Worm (Caenorhabditis elegans) whole organism, young adult: Measurements from ENCODE around the gene dyci-1.

Source experiments
- C06A6.2 ChIP-seq: fragments of 200-800 bp; sonication (Bioruptor generic); conservative IDR thresholded peaks from 2 replicates; pipeline ENCODE4 v1.3.6; 2022; ENCODE audit warnings: missing genetic modification characterization, missing compliant biosample characterization
- F10E7.11 ChIP-seq: sonication (generic microtip); optimal IDR thresholded peaks from 2 replicates; lab custom pipeline; 2017; ENCODE audit warnings: mild to moderate bottlenecking, missing genetic modification characterization, moderate library complexity, missing compliant biosample characterization
- F22D6.2 ChIP-seq: sonication (generic microtip); optimal IDR thresholded peaks from 2 replicates; lab custom pipeline; 2016; ENCODE audit warnings: mild to moderate bottlenecking, missing genetic modification characterization, missing compliant biosample characterization
- F52B5.7 ChIP-seq: sonication (generic microtip); optimal IDR thresholded peaks from 2 replicates; lab custom pipeline; 2016; ENCODE audit warnings: mild to moderate bottlenecking, missing genetic modification characterization, missing compliant biosample characterization
- K11D2.4 ChIP-seq: fragments of 200-800 bp; sonication (Bioruptor generic); IDR thresholded peaks from 2 replicates; pipeline ENCODE4 v1.3.6; 2022; ENCODE audit warnings: missing genetic modification reagents, missing genetic modification characterization, missing compliant biosample characterization
- T07F8.4 ChIP-seq: sonication (generic microtip); optimal IDR thresholded peaks from 2 replicates; lab custom pipeline; 2016; ENCODE audit warnings: mild to moderate bottlenecking, missing genetic modification characterization, moderate library complexity, missing compliant biosample characterization
- T26A5.8 ChIP-seq: sonication (generic microtip); optimal IDR thresholded peaks from 2 replicates; lab custom pipeline; 2016; ENCODE audit warnings: missing genetic modification characterization, missing compliant biosample characterization
- Y53F4B.3 ChIP-seq: fragments of 200-800 bp; sonication (Bioruptor generic); IDR thresholded peaks from 2 replicates; pipeline ENCODE4 v1.3.6; 2022; ENCODE audit warnings: missing genetic modification reagents, missing genetic modification characterization, missing compliant biosample characterization
- Y53G8AR.9 ChIP-seq: fragments of 200-800 bp; sonication (Bioruptor generic); conservative IDR thresholded peaks from 2 replicates; pipeline ENCODE4 v1.3.6; 2022; ENCODE audit warnings: missing genetic modification reagents, missing genetic modification characterization, missing compliant biosample characterization
- Y67H2A.10 ChIP-seq: fragments of 200-800 bp; sonication (Bioruptor generic); conservative IDR thresholded peaks from 2 replicates; pipeline ENCODE4 v1.3.6; 2022; ENCODE audit warnings: missing genetic modification reagents, missing genetic modification characterization, missing compliant biosample characterization
- Y79H2A.3 ChIP-seq: fragments of 200-800 bp; sonication (Bioruptor generic); conservative IDR thresholded peaks from 2 replicates; pipeline ENCODE4 v1.3.6; 2022; ENCODE audit warnings: missing genetic modification reagents, missing genetic modification characterization, missing compliant biosample characterization
- ZK185.1 ChIP-seq: sonication (generic microtip); optimal IDR thresholded peaks from 2 replicates; lab custom pipeline; 2016; ENCODE audit warnings: mild to moderate bottlenecking, missing genetic modification characterization, missing compliant biosample characterization; ENCODE audit not compliant: poor library complexity, severe bottlenecking
- ama-1 ChIP-seq, 3 experiments: fragments of 150-350 bp in 1 of 3; sonication (generic microtip) in 2 of 3; optimal IDR thresholded peaks; 2 replicates each; lab custom pipeline; 2014 to 2018; ENCODE audit warnings: missing biosample characterization in 2 of 3, missing genetic modification characterization in 2 of 3, missing genetic modification reagents in 2 of 3
- aptf-2 ChIP-seq: fragments of 200-800 bp; sonication (Bioruptor generic); conservative IDR thresholded peaks from 2 replicates; pipeline ENCODE4 v1.3.6; 2022; ENCODE audit warnings: missing genetic modification reagents, missing genetic modification characterization, missing compliant biosample characterization
- athp-1 ChIP-seq: sonication (generic microtip); optimal IDR thresholded peaks from 2 replicates; lab custom pipeline; 2017; ENCODE audit warnings: mild to moderate bottlenecking, missing genetic modification characterization, missing compliant biosample characterization
- attf-3 ChIP-seq: fragments of 200-800 bp; sonication (Bioruptor generic); conservative IDR thresholded peaks from 2 replicates; pipeline ENCODE4 v1.3.6; 2022; ENCODE audit warnings: missing genetic modification reagents, missing genetic modification characterization, missing compliant biosample characterization
- bed-2 ChIP-seq: fragments of 200-800 bp; sonication (Bioruptor generic); IDR thresholded peaks from 2 replicates; pipeline ENCODE4 v1.3.6; 2022; ENCODE audit warnings: missing genetic modification reagents, missing genetic modification characterization, missing compliant biosample characterization
- cebp-1 ChIP-seq, 2 experiments: fragments of 200-800 bp in 1 of 2; sonication (Bioruptor generic) in 1 of 2; sonication (generic microtip) in 1 of 2; IDR thresholded peaks in 1 of 2; optimal IDR thresholded peaks in 1 of 2; 2 replicates each; pipeline versions ENCODE4 v1.3.6 to Lab custom; 2017 to 2022; ENCODE audit warnings: missing compliant biosample characterization in 2 of 2, missing genetic modification characterization in 2 of 2, mild to moderate bottlenecking in 1 of 2, missing genetic modification reagents in 1 of 2, moderate library complexity in 1 of 2
- ceh-27 ChIP-seq: fragments of 200-800 bp; sonication (Bioruptor generic); optimal IDR thresholded peaks from 2 replicates; lab custom pipeline; 2018; ENCODE audit warnings: mild to moderate bottlenecking, missing genetic modification characterization, moderate library complexity, missing compliant biosample characterization
- ceh-79 ChIP-seq: sonication (generic microtip); optimal IDR thresholded peaks from 2 replicates; lab custom pipeline; 2017; ENCODE audit warnings: mild to moderate bottlenecking, missing genetic modification characterization, missing compliant biosample characterization
- dox-1 ChIP-seq: fragments of 200-800 bp; sonication (Bioruptor generic); IDR thresholded peaks from 2 replicates; pipeline ENCODE4 v1.3.6; 2022; ENCODE audit warnings: missing genetic modification reagents, missing genetic modification characterization, missing compliant biosample characterization
- dpff-1 ChIP-seq: sonication (generic microtip); optimal IDR thresholded peaks from 2 replicates; lab custom pipeline; 2017; ENCODE audit warnings: mild to moderate bottlenecking, missing genetic modification characterization, missing compliant biosample characterization
- efl-1 ChIP-seq: fragments of 150-350 bp; optimal IDR thresholded peaks from 2 replicates; lab custom pipeline; 2014; ENCODE audit warnings: missing biosample characterization, missing genetic modification reagents, missing genetic modification characterization
- ekl-4 ChIP-seq: fragments of 200-800 bp; sonication (Bioruptor generic); IDR thresholded peaks from 2 replicates; pipeline ENCODE4 v1.3.6; 2022; ENCODE audit warnings: missing genetic modification reagents, missing genetic modification characterization, missing compliant biosample characterization
- him-1 ChIP-seq: sonication (generic microtip); optimal IDR thresholded peaks from 2 replicates; lab custom pipeline; 2016; ENCODE audit warnings: missing genotype, missing genetic modification reagents, missing genetic modification characterization, missing compliant biosample characterization
- hlh-12 ChIP-seq: sonication (generic microtip); optimal IDR thresholded peaks from 2 replicates; lab custom pipeline; 2016; ENCODE audit warnings: missing genetic modification characterization, missing compliant biosample characterization
- hsf-1 ChIP-seq: fragments of 200-800 bp; sonication (Bioruptor generic); IDR thresholded peaks from 2 replicates; pipeline ENCODE4 v1.3.6; 2022; ENCODE audit warnings: missing genetic modification reagents, missing genetic modification characterization, missing compliant biosample characterization
- lag-1 ChIP-seq: fragments of 200-800 bp; sonication (Bioruptor generic); IDR thresholded peaks from 2 replicates; pipeline ENCODE4 v1.3.6; 2022; ENCODE audit warnings: missing genetic modification reagents, missing genetic modification characterization, missing compliant biosample characterization
- lir-1 ChIP-seq: fragments of 200-800 bp; sonication (Bioruptor generic); conservative IDR thresholded peaks from 2 replicates; pipeline ENCODE4 v1.3.6; 2022; ENCODE audit warnings: missing genetic modification reagents, missing genetic modification characterization, missing compliant biosample characterization
- madf-10 ChIP-seq: sonication (generic microtip); optimal IDR thresholded peaks from 2 replicates; lab custom pipeline; 2016; ENCODE audit warnings: mild to moderate bottlenecking, missing genetic modification characterization, missing compliant biosample characterization
- madf-6 ChIP-seq: fragments of 200-800 bp; sonication (Bioruptor generic); IDR thresholded peaks from 2 replicates; pipeline ENCODE4 v1.3.6; 2022; ENCODE audit warnings: missing genetic modification reagents, missing genetic modification characterization, missing compliant biosample characterization
- madf-8 ChIP-seq: fragments of 200-800 bp; sonication (Bioruptor generic); conservative IDR thresholded peaks from 2 replicates; pipeline ENCODE4 v1.3.6; 2022; ENCODE audit warnings: missing genetic modification reagents, missing genetic modification characterization, missing compliant biosample characterization
- mcd-1 ChIP-seq: fragments of 200-800 bp; sonication (Bioruptor generic); IDR thresholded peaks from 2 replicates; pipeline ENCODE4 v1.3.6; 2022; ENCODE audit warnings: missing genetic modification reagents, missing genetic modification characterization, missing compliant biosample characterization
- nhr-27 ChIP-seq: fragments of 200-800 bp; sonication (Bioruptor generic); optimal IDR thresholded peaks from 2 replicates; lab custom pipeline; 2018; ENCODE audit warnings: mild to moderate bottlenecking, missing genetic modification characterization, moderate library complexity, missing compliant biosample characterization
- rcor-1 ChIP-seq: fragments of 200-800 bp; sonication (Bioruptor generic); IDR thresholded peaks from 2 replicates; pipeline ENCODE4 v1.3.6; 2022; ENCODE audit warnings: missing genetic modification reagents, missing genetic modification characterization, missing compliant biosample characterization
- rec-8 ChIP-seq, 2 experiments: sonication (generic microtip); optimal IDR thresholded peaks; 2 replicates each; lab custom pipeline; 2016; ENCODE audit warnings: mild to moderate bottlenecking in 2 of 2, missing genetic modification characterization in 2 of 2, missing genetic modification reagents in 2 of 2, missing genotype in 2 of 2, missing biosample characterization in 1 of 2, missing compliant biosample characterization in 1 of 2, moderate library complexity in 1 of 2
- repo-1 ChIP-seq: sonication (generic microtip); optimal IDR thresholded peaks from 2 replicates; lab custom pipeline; 2017; ENCODE audit warnings: mild to moderate bottlenecking, missing genetic modification characterization, missing compliant biosample characterization
- snpc-1.1 ChIP-seq: sonication (generic microtip); optimal IDR thresholded peaks from 2 replicates; lab custom pipeline; 2017; ENCODE audit warnings: missing genetic modification characterization, mild to moderate bottlenecking, missing compliant biosample characterization, antibody characterized with exemption, moderate library complexity, missing genotype, missing genetic modification reagents; ENCODE audit not compliant: insufficient read depth
- snpc-3.4 ChIP-seq: sonication (generic microtip); optimal IDR thresholded peaks from 2 replicates; lab custom pipeline; 2017; ENCODE audit warnings: missing genetic modification characterization, mild to moderate bottlenecking, missing compliant biosample characterization, antibody characterized with exemption, moderate library complexity, missing genotype, missing genetic modification reagents
- snpc-4 ChIP-seq, 5 experiments: fragments of 150-350 bp in 1 of 5; sonication (generic microtip) in 4 of 5; optimal IDR thresholded peaks; 2 replicates each; lab custom pipeline; 2014 to 2018; ENCODE audit warnings: missing genetic modification characterization in 5 of 5, missing biosample characterization in 3 of 5, antibody characterized with exemption in 2 of 5, mild to moderate bottlenecking in 2 of 5, missing compliant biosample characterization in 2 of 5, missing genotype in 2 of 5, moderate library complexity in 2 of 5, missing genetic modification reagents in 1 of 5
- tlf-1 ChIP-seq: fragments of 200-800 bp; sonication (Bioruptor generic); optimal IDR thresholded peaks from 2 replicates; lab custom pipeline; 2018; ENCODE audit warnings: mild to moderate bottlenecking, missing genetic modification characterization, missing compliant biosample characterization
- unc-130 ChIP-seq: sonication (generic microtip); optimal IDR thresholded peaks from 2 replicates; lab custom pipeline; 2016; ENCODE audit warnings: missing genetic modification reagents, missing genetic modification characterization, missing compliant biosample characterization
- xnd-1 ChIP-seq: sonication (generic microtip); optimal IDR thresholded peaks from 2 replicates; lab custom pipeline; 2016; ENCODE audit warnings: missing genotype, missing genetic modification reagents, missing genetic modification characterization, missing compliant biosample characterization
- ztf-26 ChIP-seq: sonication (generic microtip); optimal IDR thresholded peaks from 2 replicates; lab custom pipeline; 2017; ENCODE audit warnings: missing genetic modification characterization, missing compliant biosample characterization
- ztf-28 ChIP-seq: fragments of 200-800 bp; sonication (Bioruptor generic); IDR thresholded peaks from 2 replicates; pipeline ENCODE4 v1.3.6; 2022; ENCODE audit warnings: missing genetic modification reagents, missing genetic modification characterization, missing compliant biosample characterization

dyci-1 gene

ce11 chrIV:6747652-6748051, 37.4 kb downstream of the dyci-1 start:
- peak; percentile 39; the same call in 1 of the 2 replicates for TF ChIP-seq madf-6 (GFP tag; lab: Robert Waterston, UW)
- TF ChIP-seq snpc-3.4 (tag; lab: Kevin White, UChicago): peak; percentile 5
- TF ChIP-seq mcd-1 (GFP tag; lab: Robert Waterston, UW): 0 out of 2 replicates have a peak, but pooled peaks have one; percentile 22
- TF ChIP-seq ZK185.1 (tag; lab: Kevin White, UChicago): peak; percentile 12
- no peak for TF ChIP-seq C06A6.2 (GFP tag; lab: Robert Waterston, UW)
- peak; percentile 11; the same call in 1 of the 2 replicates for TF ChIP-seq rcor-1
- TF ChIP-seq rec-8 (tag; optimal IDR thresholded peaks at IDR 0.05; lab: Kevin White, UChicago): no peak
- 0 out of 2 replicates have a peak, but pooled peaks have one; percentile 15 for TF ChIP-seq madf-8 (GFP tag; lab: Robert Waterston, UW)
- TF ChIP-seq unc-130 (GFP tag; lab: Kevin White, UChicago): peak; percentile 5
- TF ChIP-seq K11D2.4 (GFP tag; lab: Robert Waterston, UW): 0 out of 2 replicates have a peak, but pooled peaks have one; percentile 45
- TF ChIP-seq F22D6.2: no peak
- no peak for TF ChIP-seq snpc-4 (GFP tag; optimal IDR thresholded peaks at IDR 0.05; lab: Kevin White, UChicago)
- TF ChIP-seq snpc-4 (tag; optimal IDR thresholded peaks at IDR 0.05; lab: Kevin White, UChicago): peak in 3 of 4 experiments; percentile 58 to 71 (median 60)
- 0 out of 2 replicates have a peak, but pooled peaks have one; percentile 13 for TF ChIP-seq Y67H2A.10
- TF ChIP-seq T26A5.8 (tag; lab: Kevin White, UChicago): no peak
- TF ChIP-seq ceh-27 (GFP tag; lab: Kevin White, UChicago): peak; percentile 39
- no peak for TF ChIP-seq dpff-1 (tag; lab: Kevin White, UChicago)
- TF ChIP-seq snpc-1.1: no peak

ce11 chrIV:6747083-6747482, 38.0 kb downstream of the dyci-1 start:
- TF ChIP-seq nhr-27 (no peak), bed-2 (no peak), madf-10 (tag; lab: Kevin White, UChicago) (no peak), Y79H2A.3 (GFP tag; lab: Robert Waterston, UW) (no peak), athp-1 (tag; lab: Kevin White, UChicago) (no peak), efl-1 (no peak), dpff-1 (tag; lab: Kevin White, UChicago) (no peak), repo-1 (no peak), T07F8.4 (tag; lab: Kevin White, UChicago) (no peak), ama-1 (optimal IDR thresholded peaks at IDR 0.05; lab: Kevin White, UChicago) (no peak), ama-1 (GFP tag; optimal IDR thresholded peaks at IDR 0.05; lab: Kevin White, UChicago) (no peak), lag-1 (GFP tag; lab: Robert Waterston, UW) (no peak), ceh-79 (tag; lab: Kevin White, UChicago) (no peak), Y53F4B.3 (GFP tag; lab: Robert Waterston, UW) (no peak), attf-3 (GFP tag; lab: Robert Waterston, UW) (no peak), hsf-1 (GFP tag; lab: Robert Waterston, UW) (no peak), F10E7.11 (tag; lab: Kevin White, UChicago) (no peak), tlf-1 (GFP tag; lab: Kevin White, UChicago) (no peak)

DNA sequence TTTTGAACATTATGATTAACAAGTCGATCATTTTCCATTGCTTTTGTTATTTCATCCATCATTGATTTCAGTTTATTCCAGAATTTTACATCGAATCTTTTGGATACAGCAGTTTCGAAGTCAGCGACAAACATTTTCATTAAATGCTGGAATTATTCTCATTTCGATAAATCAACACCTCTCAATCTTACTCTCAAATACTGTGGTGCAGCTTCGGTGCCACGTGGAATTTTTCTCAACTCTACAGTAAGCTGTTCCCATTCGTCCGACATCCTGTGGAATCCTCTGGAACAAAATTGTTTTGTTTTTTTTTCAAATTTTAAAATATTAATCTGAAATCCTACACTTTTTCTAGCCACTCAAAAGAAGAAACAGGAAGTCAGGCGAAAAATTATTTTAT, 42.9 kb downstream of the dyci-1 start, which contains the start of gene smg-7:
smg-7 (minus strand) TSS at position 285 of the 400 bp plus-strand sequence.
- no peak for TF ChIP-seq ztf-26 (tag; lab: Kevin White, UChicago)
- TF ChIP-seq ekl-4 (GFP tag; lab: Robert Waterston, UW): peak; percentile 30; the same call in 1 of the 2 replicates
- no peak for TF ChIP-seq cebp-1 (GFP tag; IDR thresholded peaks at IDR 0.05; lab: Robert Waterston, UW)
- no peak for TF ChIP-seq cebp-1 (tag; optimal IDR thresholded peaks at IDR 0.05; lab: Kevin White, UChicago)
- no peak for TF ChIP-seq F52B5.7 (tag; lab: Kevin White, UChicago)
- no peak for TF ChIP-seq xnd-1
- TF ChIP-seq lir-1 (GFP tag; lab: Robert Waterston, UW): no peak
- TF ChIP-seq snpc-3.4 (tag; lab: Kevin White, UChicago): no peak
- TF ChIP-seq dox-1: no peak
- no peak for TF ChIP-seq ztf-28
- TF ChIP-seq aptf-2: no peak
- no peak for TF ChIP-seq hlh-12 (tag; lab: Kevin White, UChicago)
- no peak for TF ChIP-seq him-1 (tag; lab: Kevin White, UChicago)
- TF ChIP-seq Y53G8AR.9 (GFP tag; lab: Robert Waterston, UW): 0 out of 2 replicates have a peak, but pooled peaks have one; percentile 38
